Worm (Caenorhabditis elegans) whole organism, midembryonic: Measurements from ENCODE around the gene K08E4.8.

Experiments
- T22C8.4 ChIP-seq: fragments of 200-800 bp; sonication (Bioruptor generic); IDR thresholded peaks from 2 replicates; pipeline ENCODE4 v1.3.6; 2022; ENCODE audit warnings: missing genetic modification characterization, missing compliant biosample characterization
- cog-1 ChIP-seq: sonication (generic microtip); optimal IDR thresholded peaks from 2 replicates; lab custom pipeline; 2016; ENCODE audit warnings: missing genetic modification characterization, missing compliant biosample characterization
- flt-1 ChIP-seq: fragments of 200-800 bp; sonication (Bioruptor generic); IDR thresholded peaks from 2 replicates; pipeline ENCODE4 v1.3.6; 2022; ENCODE audit warnings: missing genetic modification characterization, missing compliant biosample characterization
- klf-2 ChIP-seq: fragments of 200-800 bp; sonication (Bioruptor generic); conservative IDR thresholded peaks from 2 replicates; pipeline ENCODE4 v1.3.6; 2022; ENCODE audit warnings: missing genetic modification reagents, missing genetic modification characterization, missing compliant biosample characterization
- med-1 ChIP-seq: sonication (generic microtip); optimal IDR thresholded peaks from 2 replicates; lab custom pipeline; 2017; ENCODE audit warnings: missing genetic modification characterization, mild to moderate bottlenecking, missing compliant biosample characterization, antibody characterized with exemption, missing genetic modification reagents; ENCODE audit not compliant: insufficient read depth
- ref-1 ChIP-seq: fragments of 200-800 bp; sonication (Bioruptor generic); conservative IDR thresholded peaks from 2 replicates; pipeline ENCODE4 v1.3.6; 2022; ENCODE audit warnings: missing genetic modification reagents, missing genetic modification characterization, missing compliant biosample characterization
- tab-1 ChIP-seq: fragments of 200-800 bp; sonication (Bioruptor generic); IDR thresholded peaks from 2 replicates; pipeline ENCODE4 v1.3.6; 2022; ENCODE audit warnings: missing genetic modification characterization, missing compliant biosample characterization
- ztf-23 ChIP-seq: fragments of 200-800 bp; sonication (Bioruptor generic); IDR thresholded peaks from 2 replicates; pipeline ENCODE4 v1.3.6; 2022; ENCODE audit warnings: missing genetic modification reagents, missing genetic modification characterization, missing compliant biosample characterization
- ztf-29 ChIP-seq: fragments of 200-800 bp; sonication (Bioruptor generic); IDR thresholded peaks from 2 replicates; pipeline ENCODE4 v1.3.6; 2022; ENCODE audit warnings: missing genetic modification reagents, missing genetic modification characterization, missing compliant biosample characterization

Gene K08E4.8

DNA sequence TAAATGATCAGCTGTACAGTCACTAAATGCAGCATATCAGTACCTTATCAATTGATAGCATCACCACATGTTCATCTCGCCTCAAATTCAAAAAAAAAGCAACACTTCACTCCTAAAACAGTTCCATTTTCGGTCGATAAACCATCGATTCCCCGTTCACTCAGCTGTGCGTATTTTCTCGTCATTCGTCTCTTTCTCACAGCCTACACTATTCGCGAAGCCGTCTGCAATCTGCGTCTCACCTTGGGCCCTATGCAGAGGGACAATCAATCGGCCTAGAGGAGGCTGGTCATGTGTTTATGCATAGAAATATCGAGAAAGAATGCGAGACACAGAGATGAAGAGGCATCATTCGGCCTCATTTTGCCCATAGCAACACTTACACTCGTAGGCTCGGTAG lies 28.7 kb downstream of the K08E4.8 start:
- peak; percentile 81 for TF ChIP-seq cog-1
- TF ChIP-seq med-1 (GFP tag; lab: Kevin White, UChicago) = no peak
- 0 out of 2 replicates have a peak, but pooled peaks have one; percentile 45 for TF ChIP-seq ztf-23 (GFP tag; lab: Robert Waterston, UW)
- TF ChIP-seq T22C8.4 (GFP tag; lab: Robert Waterston, UW) = peak; percentile 77
- TF ChIP-seq ztf-29 = 0 out of 2 replicates have a peak, but pooled peaks have one; percentile 41
- no peak for TF ChIP-seq ref-1 (GFP tag; lab: Robert Waterston, UW)
- TF ChIP-seq klf-2 (GFP tag; lab: Robert Waterston, UW) = no peak

DNA sequence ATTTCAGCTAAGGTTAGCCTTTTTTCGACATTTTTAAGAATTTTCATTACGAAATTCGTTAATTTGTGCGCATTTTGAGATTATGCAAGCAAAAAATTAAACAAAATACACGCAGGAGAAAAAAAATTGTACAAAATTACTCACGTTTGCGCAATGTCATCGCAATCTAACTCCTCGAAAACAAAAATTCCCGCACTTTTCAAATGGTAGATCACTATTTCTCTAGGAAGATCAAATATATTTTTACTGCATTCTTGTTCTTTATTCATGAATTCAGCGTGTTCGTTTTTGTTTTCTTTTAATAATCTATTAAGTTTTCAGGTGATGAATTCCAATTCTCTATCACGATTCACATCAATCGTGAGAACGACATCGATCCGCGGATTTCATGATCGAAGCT lies 30.1 kb downstream of the K08E4.8 start, which contains the start of the genes T12G3.6 and mrpl-51:
Gene T12G3.6 (minus strand): TSS at position 269 of the 400 bp plus-strand sequence.
Gene mrpl-51 (plus strand): TSS at position 322 of the 400 bp plus-strand sequence.
- TF ChIP-seq ztf-29 = no peak
- no peak for TF ChIP-seq cog-1

DNA sequence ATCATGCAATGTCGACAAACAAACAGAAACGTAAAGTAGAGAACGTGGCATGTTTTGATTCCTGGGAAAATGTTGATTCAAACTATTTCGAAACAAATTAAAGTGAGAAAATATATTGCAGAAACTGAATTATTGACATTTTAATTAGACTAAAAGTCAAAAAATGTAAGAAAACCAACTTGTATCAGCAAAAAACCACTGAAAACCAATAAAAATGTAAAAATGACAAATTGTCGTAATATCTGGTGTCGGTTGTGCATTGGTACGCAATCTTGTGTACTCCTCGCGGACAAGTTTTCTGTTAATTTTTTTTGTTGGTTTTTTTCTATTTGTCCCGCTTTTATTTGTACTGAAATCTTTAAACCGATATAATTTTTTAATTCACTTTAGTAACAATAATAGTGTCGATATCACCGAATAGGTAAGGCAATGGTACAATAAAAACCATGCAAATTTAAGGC lies 31.4 kb downstream of the K08E4.8 start, which contains the start of gene T12G3.11:
Gene T12G3.11 (minus strand): TSS at position 51 of the 461 bp plus-strand sequence.
- no peak for TF ChIP-seq flt-1 (GFP tag; lab: Robert Waterston, UW)
- no peak for TF ChIP-seq ref-1 (GFP tag; lab: Robert Waterston, UW)

DNA sequence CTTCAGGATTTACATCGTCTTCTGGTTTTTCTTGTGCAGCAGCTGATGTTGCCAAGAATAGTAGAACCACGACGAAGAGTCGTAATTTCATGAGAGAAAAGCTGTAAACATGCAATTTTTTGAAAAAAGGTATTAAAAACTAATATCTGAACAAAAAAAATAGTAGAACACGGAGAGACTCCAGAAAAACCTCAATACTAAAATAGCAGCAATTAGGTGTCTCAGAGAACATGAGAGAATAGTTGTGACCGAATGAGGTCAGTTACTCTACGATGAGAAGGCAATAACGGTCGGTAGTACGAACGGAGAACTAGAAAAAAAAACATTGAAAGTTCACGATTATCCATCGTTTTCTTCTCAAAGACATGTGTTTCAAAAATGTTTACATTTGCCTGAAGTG lies 32.1 kb downstream of the K08E4.8 start, which contains the start of gene tgn-38:
Gene tgn-38 (minus strand): TSS at position 101 of the 400 bp plus-strand sequence.
- TF ChIP-seq flt-1 (GFP tag; lab: Robert Waterston, UW) = no peak
- TF ChIP-seq T22C8.4 (GFP tag; lab: Robert Waterston, UW) = no peak
- TF ChIP-seq ztf-23 (GFP tag; lab: Robert Waterston, UW) = no peak
- TF ChIP-seq klf-2 (GFP tag; lab: Robert Waterston, UW) = no peak
- TF ChIP-seq tab-1 (GFP tag; lab: Robert Waterston, UW) = no peak
- TF ChIP-seq ztf-29 = no peak
- no peak for TF ChIP-seq ref-1 (GFP tag; lab: Robert Waterston, UW)

DNA sequence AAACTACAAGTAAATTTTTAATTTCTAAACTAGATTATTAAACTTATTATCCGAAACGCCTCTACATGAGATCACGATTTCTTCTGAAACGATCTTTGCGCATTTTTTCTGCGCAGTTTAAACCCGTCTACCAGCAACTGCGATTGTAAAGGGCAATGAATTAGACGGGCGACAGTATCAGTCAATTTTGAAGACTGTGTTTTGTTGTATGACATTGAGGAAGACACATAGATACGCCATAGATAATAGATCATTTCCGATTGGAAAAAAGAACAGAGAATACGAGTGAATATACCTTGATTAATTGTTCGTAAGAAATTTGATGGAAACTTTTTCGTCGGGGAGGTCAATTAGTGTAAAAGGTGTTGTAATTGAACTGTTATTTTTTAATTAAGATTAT lies 39.8 kb downstream of the K08E4.8 start:
- TF ChIP-seq med-1 (GFP tag; lab: Kevin White, UChicago) (no peak), T22C8.4 (GFP tag; lab: Robert Waterston, UW) (no peak), ztf-29 (no peak), flt-1 (GFP tag; lab: Robert Waterston, UW) (no peak), ref-1 (GFP tag; lab: Robert Waterston, UW) (no peak), cog-1 (no peak), tab-1 (GFP tag; lab: Robert Waterston, UW) (no peak), klf-2 (GFP tag; lab: Robert Waterston, UW) (no peak), ztf-23 (GFP tag; lab: Robert Waterston, UW) (no peak)

DNA sequence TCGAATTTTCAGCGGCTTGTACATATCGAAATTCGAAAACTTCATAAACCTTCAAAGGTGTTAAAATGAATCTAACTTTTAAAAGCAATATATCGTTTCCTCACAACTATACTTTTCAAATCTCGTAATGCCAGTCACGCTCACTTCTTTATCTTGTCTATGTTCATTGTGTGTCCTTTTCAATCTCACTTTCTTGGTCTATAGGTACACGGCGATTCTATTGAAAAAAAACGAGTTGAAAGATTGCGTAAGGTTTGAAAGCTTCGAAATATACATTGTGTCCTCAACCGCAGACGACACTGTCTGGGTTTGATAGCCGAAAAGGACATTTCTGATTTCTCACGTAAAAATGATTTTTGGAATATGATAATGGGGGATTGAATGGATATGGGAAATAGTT lies 42.2 kb downstream of the K08E4.8 start:
- no peak for TF ChIP-seq klf-2 (GFP tag; lab: Robert Waterston, UW)
- no peak for TF ChIP-seq ref-1 (GFP tag; lab: Robert Waterston, UW)
- no peak for TF ChIP-seq flt-1 (GFP tag; lab: Robert Waterston, UW)
- TF ChIP-seq T22C8.4 (GFP tag; lab: Robert Waterston, UW) = no peak
- TF ChIP-seq ztf-29 = no peak
- TF ChIP-seq med-1 (GFP tag; lab: Kevin White, UChicago) = no peak
- TF ChIP-seq tab-1 (GFP tag; lab: Robert Waterston, UW) = no peak
- no peak for TF ChIP-seq cog-1
- no peak for TF ChIP-seq ztf-23 (GFP tag; lab: Robert Waterston, UW)

DNA sequence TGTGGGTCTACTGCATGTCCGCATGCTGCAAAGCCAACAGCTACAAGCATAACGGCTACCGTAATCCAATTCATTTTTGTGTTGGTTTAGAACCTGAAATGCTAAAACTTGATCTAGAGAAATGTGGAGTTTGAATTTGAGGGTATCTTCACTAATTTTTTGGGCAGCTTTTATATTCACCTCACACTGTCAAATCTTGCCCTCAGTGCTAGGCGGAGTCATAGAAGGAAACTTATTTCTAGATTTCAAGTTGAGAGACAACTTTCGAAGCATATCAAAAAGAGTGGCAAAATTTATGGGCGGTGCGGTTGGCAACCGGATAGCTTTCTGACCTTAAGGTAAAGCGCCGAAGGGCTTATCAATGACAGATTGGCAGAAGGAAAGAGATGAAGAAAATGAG lies 45.5 kb downstream of the K08E4.8 start, which contains the start of gene lips-6:
Gene lips-6 (minus strand): TSS at position 101 of the 400 bp plus-strand sequence.
- no peak for TF ChIP-seq flt-1 (GFP tag; lab: Robert Waterston, UW)
- no peak for TF ChIP-seq ref-1 (GFP tag; lab: Robert Waterston, UW)
- no peak for TF ChIP-seq med-1 (GFP tag; lab: Kevin White, UChicago)

DNA sequence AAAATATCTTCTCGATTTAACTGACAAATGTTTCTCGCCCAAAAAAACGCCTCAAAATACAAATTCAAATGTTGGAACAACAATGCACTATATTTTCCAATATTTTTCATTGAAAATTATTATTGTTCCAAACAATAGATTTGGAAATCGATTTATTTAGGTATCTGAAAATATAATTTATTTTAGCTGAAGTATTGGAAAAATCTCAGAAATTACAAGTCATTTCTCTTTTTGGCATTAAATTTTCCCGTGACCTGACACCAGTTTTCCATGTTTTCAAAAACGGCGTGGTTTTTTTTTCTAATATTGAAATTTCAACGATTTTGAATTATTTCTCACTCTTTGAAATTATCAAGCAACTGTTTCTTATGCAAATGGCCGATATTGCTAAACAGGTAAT lies 48.0 kb downstream of the K08E4.8 start, which contains the start of gene spe-17:
Gene spe-17 (plus strand): TSS at position 301 of the 400 bp plus-strand sequence.
- TF ChIP-seq med-1 (GFP tag; lab: Kevin White, UChicago) (no peak), flt-1 (GFP tag; lab: Robert Waterston, UW) (no peak), ref-1 (GFP tag; lab: Robert Waterston, UW) (no peak), T22C8.4 (GFP tag; lab: Robert Waterston, UW) (no peak), ztf-23 (GFP tag; lab: Robert Waterston, UW) (no peak), cog-1 (no peak), tab-1 (GFP tag; lab: Robert Waterston, UW) (no peak), klf-2 (GFP tag; lab: Robert Waterston, UW) (no peak), ztf-29 (no peak)

DNA sequence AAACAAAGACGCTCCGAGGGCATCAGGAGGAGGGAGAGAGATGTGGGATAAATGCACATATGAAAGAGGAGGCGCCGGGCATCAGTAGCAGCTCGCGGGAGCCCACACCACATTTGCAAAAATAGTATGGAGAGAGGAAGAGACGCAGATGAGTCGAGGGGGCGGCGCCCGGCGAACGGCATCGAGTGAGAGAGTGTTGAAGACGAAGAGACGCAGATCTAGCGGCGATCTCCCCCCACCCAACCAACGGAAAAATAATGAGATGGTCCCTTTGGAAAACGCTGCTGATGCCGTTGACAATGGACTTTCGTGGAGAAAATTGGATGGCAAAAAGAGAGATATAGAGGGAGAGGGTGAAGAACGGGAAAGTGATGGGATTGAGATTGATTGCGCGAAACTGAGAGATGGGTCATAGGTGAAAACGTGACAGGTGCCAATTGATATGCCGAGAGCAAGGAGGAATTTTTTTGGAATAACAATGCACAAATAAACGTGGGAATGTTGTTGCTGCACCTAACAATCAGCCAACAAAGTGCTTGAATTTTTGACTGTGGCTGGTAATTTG lies 48.6 kb downstream of the K08E4.8 start:
- TF ChIP-seq tab-1 (GFP tag; lab: Robert Waterston, UW) (no peak), T22C8.4 (GFP tag; lab: Robert Waterston, UW) (no peak), cog-1 (no peak), ztf-29 (no peak), flt-1 (GFP tag; lab: Robert Waterston, UW) (no peak), ztf-23 (GFP tag; lab: Robert Waterston, UW) (no peak), med-1 (GFP tag; lab: Kevin White, UChicago) (no peak), klf-2 (GFP tag; lab: Robert Waterston, UW) (no peak), ref-1 (GFP tag; lab: Robert Waterston, UW) (no peak)

DNA sequence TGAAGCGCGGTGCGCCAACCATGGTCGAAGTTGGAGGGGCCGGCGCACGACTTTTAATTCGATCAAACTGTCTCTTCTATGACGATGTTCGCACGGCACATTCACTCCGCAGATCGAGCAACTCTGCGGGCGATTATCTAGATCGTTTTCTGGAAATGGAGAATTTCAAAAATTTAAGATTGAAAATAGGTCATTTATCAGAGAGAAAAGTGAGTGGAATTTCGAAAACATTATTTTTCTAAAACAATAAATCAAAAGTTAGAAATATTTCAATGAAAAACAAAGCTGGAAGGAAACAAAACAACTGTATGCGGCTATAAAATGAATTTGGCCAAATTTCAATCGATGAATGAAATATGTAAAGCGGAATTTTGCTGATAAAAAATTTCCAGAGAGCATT lies 50.3 kb downstream of the K08E4.8 start, which contains the start of the genes ZK617.26 and unc-22:
Gene ZK617.26 (minus strand): TSS at position 101 of the 400 bp plus-strand sequence.
Gene unc-22 (minus strand): TSS at position 149 of the 400 bp plus-strand sequence.
- TF ChIP-seq tab-1 (GFP tag; lab: Robert Waterston, UW) (no peak), klf-2 (GFP tag; lab: Robert Waterston, UW) (no peak), ztf-29 (no peak), cog-1 (no peak), med-1 (GFP tag; lab: Kevin White, UChicago) (no peak), flt-1 (GFP tag; lab: Robert Waterston, UW) (no peak), ztf-23 (GFP tag; lab: Robert Waterston, UW) (no peak), ref-1 (GFP tag; lab: Robert Waterston, UW) (no peak), T22C8.4 (GFP tag; lab: Robert Waterston, UW) (no peak)
